Worm (Caenorhabditis elegans) whole organism, early embryonic: Measurements from ENCODE around the gene cri-2.

Experiments used
- B0310.2 ChIP-seq: sonication (generic microtip); optimal IDR thresholded peaks from 2 replicates; lab custom pipeline; 2016; ENCODE audit warnings: mild to moderate bottlenecking, missing genetic modification characterization, missing compliant biosample characterization
- F13C5.2 ChIP-seq: sonication (generic microtip); optimal IDR thresholded peaks from 2 replicates; lab custom pipeline; 2017; ENCODE audit warnings: mild to moderate bottlenecking, missing genetic modification characterization, inconsistent platforms, missing compliant biosample characterization
- aly-1 ChIP-seq: sonication (generic microtip); optimal IDR thresholded peaks from 2 replicates; lab custom pipeline; 2016; ENCODE audit warnings: missing genetic modification characterization, missing compliant biosample characterization
- ama-1 ChIP-seq: fragments of 150-350 bp; optimal IDR thresholded peaks from 2 replicates; lab custom pipeline; 2014
- ceh-13 ChIP-seq: fragments of 200-800 bp; sonication (Bioruptor generic); optimal IDR thresholded peaks from 2 replicates; lab custom pipeline; 2018; ENCODE audit warnings: mild to moderate bottlenecking, missing genetic modification characterization, missing compliant biosample characterization
- ceh-36 ChIP-seq: sonication (generic microtip); optimal IDR thresholded peaks from 2 replicates; lab custom pipeline; 2016; ENCODE audit warnings: missing genetic modification characterization, inconsistent platforms, missing compliant biosample characterization
- ets-7 ChIP-seq: sonication (generic microtip); optimal IDR thresholded peaks from 2 replicates; lab custom pipeline; 2016; ENCODE audit warnings: missing genotype, missing genetic modification characterization, missing compliant biosample characterization
- flt-1 ChIP-seq: fragments of 200-800 bp; sonication (Bioruptor generic); IDR thresholded peaks from 2 replicates; pipeline ENCODE4 v1.3.6; 2022; ENCODE audit warnings: missing genetic modification characterization, missing compliant biosample characterization
- hmbx-1 ChIP-seq: sonication (generic microtip); optimal IDR thresholded peaks from 2 replicates; lab custom pipeline; 2016; ENCODE audit warnings: mild to moderate bottlenecking, missing genetic modification characterization, missing compliant biosample characterization
- hmg-4 ChIP-seq: fragments of 200-800 bp; sonication (Bioruptor generic); optimal IDR thresholded peaks from 2 replicates; lab custom pipeline; 2018; ENCODE audit warnings: mild to moderate bottlenecking, missing genetic modification characterization, missing compliant biosample characterization
- hnd-1 ChIP-seq: sonication (generic microtip); optimal IDR thresholded peaks from 2 replicates; lab custom pipeline; 2016; ENCODE audit warnings: missing genetic modification characterization, missing compliant biosample characterization
- pes-1 ChIP-seq: fragments of 200-800 bp; sonication (Bioruptor generic); IDR thresholded peaks from 2 replicates; pipeline ENCODE4 v1.3.6; 2022; ENCODE audit warnings: missing genetic modification reagents, missing genetic modification characterization, missing compliant biosample characterization
- scrt-1 ChIP-seq: fragments of 200-800 bp; sonication (Bioruptor generic); IDR thresholded peaks from 2 replicates; pipeline ENCODE4 v1.3.6; 2022; ENCODE audit warnings: missing genetic modification characterization, missing compliant biosample characterization
- sea-1 ChIP-seq: fragments of 200-800 bp; sonication (Bioruptor generic); conservative IDR thresholded peaks from 2 replicates; pipeline ENCODE4 v1.3.6; 2022; ENCODE audit warnings: missing genetic modification characterization, missing compliant biosample characterization
- tbx-11 ChIP-seq: fragments of 200-800 bp; sonication (Bioruptor generic); IDR thresholded peaks from 2 replicates; pipeline ENCODE4 v1.3.6; 2022; ENCODE audit warnings: missing genetic modification characterization, missing compliant biosample characterization
- tbx-37 ChIP-seq: fragments of 200-800 bp; sonication (Bioruptor generic); conservative IDR thresholded peaks from 2 replicates; pipeline ENCODE4 v1.3.6; 2022; ENCODE audit warnings: missing genetic modification reagents, missing genetic modification characterization, missing compliant biosample characterization
- tra-4 ChIP-seq: sonication (generic microtip); optimal IDR thresholded peaks from 2 replicates; lab custom pipeline; 2017; ENCODE audit warnings: missing genetic modification characterization, missing compliant biosample characterization

The cri-2 gene

ce11 chrV:8235331-8235730 is 33.7 kb downstream of the cri-2 start:
- TF ChIP-seq sea-1 (peak; percentile 68; the same call in 1 of the 2 replicates), scrt-1 (GFP tag; lab: Robert Waterston, UW) (peak; percentile 63; the same call in 1 of the 2 replicates), hmbx-1 (tag; lab: Kevin White, UChicago) (no peak), aly-1 (tag; lab: Kevin White, UChicago) (peak; percentile 30), F13C5.2 (tag; lab: Kevin White, UChicago) (no peak), tra-4 (peak; percentile 27), ceh-36 (tag; lab: Kevin White, UChicago) (no peak), hmg-4 (no peak), tbx-11 (GFP tag; lab: Robert Waterston, UW) (0 out of 2 replicates have a peak, but pooled peaks have one; percentile 48), hnd-1 (tag; lab: Kevin White, UChicago) (peak; percentile 3), pes-1 (GFP tag; lab: Robert Waterston, UW) (no peak), ceh-13 (peak; percentile 22), tbx-37 (GFP tag; lab: Robert Waterston, UW) (no peak)

- TF ChIP-seq scrt-1 (GFP tag; lab: Robert Waterston, UW), result no peak
- no peak for TF ChIP-seq hnd-1 (tag; lab: Kevin White, UChicago)
- TF ChIP-seq ceh-36 (tag; lab: Kevin White, UChicago), result no peak
- TF ChIP-seq ceh-13, result no peak
- no peak for TF ChIP-seq pes-1 (GFP tag; lab: Robert Waterston, UW)
- TF ChIP-seq hmbx-1 (tag; lab: Kevin White, UChicago), result no peak
- no peak for TF ChIP-seq tbx-37 (GFP tag; lab: Robert Waterston, UW)
- no peak for TF ChIP-seq hmg-4
- no peak for TF ChIP-seq tbx-11 (GFP tag; lab: Robert Waterston, UW)
- no peak for TF ChIP-seq F13C5.2 (tag; lab: Kevin White, UChicago)
- TF ChIP-seq flt-1 (GFP tag; lab: Robert Waterston, UW), result no peak
- TF ChIP-seq ets-7, result no peak
- no peak for TF ChIP-seq ama-1
- no peak for TF ChIP-seq aly-1 (tag; lab: Kevin White, UChicago)
- no peak for TF ChIP-seq sea-1
- TF ChIP-seq B0310.2 (tag; lab: Kevin White, UChicago), result no peak
- TF ChIP-seq tra-4, result no peak
These were observed 36.7 kb downstream of the cri-2 start, which contains the start of gene rol-3 for ce11 chrV:8238290-8238689. TSS of gene rol-3 (minus strand) at chrV:8238409.

ce11 chrV:8239928-8240327 is 38.3 kb downstream of the cri-2 start, which contains the start of gene C16D9.3:
TSS of gene C16D9.3 (minus strand) at chrV:8240028.
- TF ChIP-seq ets-7, result no peak
- no peak for TF ChIP-seq tbx-37 (GFP tag; lab: Robert Waterston, UW)
- no peak for TF ChIP-seq ama-1
- no peak for TF ChIP-seq tbx-11 (GFP tag; lab: Robert Waterston, UW)
- TF ChIP-seq B0310.2 (tag; lab: Kevin White, UChicago), result no peak
- TF ChIP-seq scrt-1 (GFP tag; lab: Robert Waterston, UW), result no peak
- no peak for TF ChIP-seq hmg-4
- TF ChIP-seq F13C5.2 (tag; lab: Kevin White, UChicago), result no peak
- no peak for TF ChIP-seq tra-4
- TF ChIP-seq hnd-1 (tag; lab: Kevin White, UChicago), result no peak
- no peak for TF ChIP-seq pes-1 (GFP tag; lab: Robert Waterston, UW)
- no peak for TF ChIP-seq aly-1 (tag; lab: Kevin White, UChicago)
- no peak for TF ChIP-seq flt-1 (GFP tag; lab: Robert Waterston, UW)
- no peak for TF ChIP-seq ceh-13
- TF ChIP-seq sea-1, result no peak
- no peak for TF ChIP-seq hmbx-1 (tag; lab: Kevin White, UChicago)
- no peak for TF ChIP-seq ceh-36 (tag; lab: Kevin White, UChicago)

ce11 chrV:8242798-8243197 is 41.2 kb downstream of the cri-2 start, which contains the start of gene C16D9.4:
TSS of gene C16D9.4 (minus strand) at chrV:8242898.
- TF ChIP-seq flt-1 (GFP tag; lab: Robert Waterston, UW) (no peak), hmg-4 (no peak), F13C5.2 (tag; lab: Kevin White, UChicago) (no peak), ets-7 (no peak), tbx-11 (GFP tag; lab: Robert Waterston, UW) (no peak), ceh-13 (no peak), ceh-36 (tag; lab: Kevin White, UChicago) (no peak), B0310.2 (tag; lab: Kevin White, UChicago) (no peak), sea-1 (no peak), ama-1 (no peak), tra-4 (no peak)

- TF ChIP-seq hmbx-1 (tag; lab: Kevin White, UChicago) (no peak), tra-4 (no peak), ama-1 (no peak), hmg-4 (no peak), tbx-37 (GFP tag; lab: Robert Waterston, UW) (no peak), scrt-1 (GFP tag; lab: Robert Waterston, UW) (no peak), pes-1 (GFP tag; lab: Robert Waterston, UW) (no peak), flt-1 (GFP tag; lab: Robert Waterston, UW) (no peak), ceh-13 (no peak), sea-1 (no peak), F13C5.2 (tag; lab: Kevin White, UChicago) (no peak), ceh-36 (tag; lab: Kevin White, UChicago) (no peak)
These were observed 41.6 kb downstream of the cri-2 start for ce11 chrV:8243201-8243600.

ce11 chrV:8245457-8245856 is 43.8 kb downstream of the cri-2 start, which contains the start of gene C16D9.5:
TSS of gene C16D9.5 (minus strand) at chrV:8245557.
- TF ChIP-seq aly-1 (tag; lab: Kevin White, UChicago), result no peak
- TF ChIP-seq hnd-1 (tag; lab: Kevin White, UChicago), result no peak
- TF ChIP-seq tbx-37 (GFP tag; lab: Robert Waterston, UW), result no peak
- TF ChIP-seq hmbx-1 (tag; lab: Kevin White, UChicago), result no peak
- TF ChIP-seq ama-1, result no peak

ce11 chrV:8247311-8248105 is 45.9 kb downstream of the cri-2 start:
- peak; percentile 48 for TF ChIP-seq ama-1
- TF ChIP-seq aly-1 (tag; lab: Kevin White, UChicago), result no peak
- TF ChIP-seq hnd-1 (tag; lab: Kevin White, UChicago), result no peak
